Worm (Caenorhabditis elegans): ENCODE results near the gene Y58A7A.3.

Gene Y58A7A.3

DNA sequence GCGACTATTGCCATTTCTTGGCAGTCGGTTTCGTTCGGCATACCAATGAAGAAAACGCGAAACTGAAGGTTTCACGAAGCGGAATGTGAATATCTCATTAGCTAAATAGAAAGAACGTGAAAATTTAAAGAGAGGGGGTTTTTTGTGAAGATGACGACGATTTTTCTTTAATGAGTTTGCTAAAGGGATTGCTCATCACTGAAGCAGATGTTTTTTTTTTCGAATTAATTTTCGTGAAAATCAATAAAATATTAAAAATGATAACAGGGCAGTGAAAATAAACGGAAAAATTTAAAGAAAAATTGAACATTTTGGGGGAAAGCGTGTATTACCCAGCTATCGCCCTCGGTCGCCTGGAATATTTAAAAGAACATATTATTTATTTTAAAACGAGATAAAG is 27.1 kb upstream of the Y58A7A.3 start, which contains the start of gene srab-3:
Gene srab-3 (minus strand): TSS at position 101 of the 400 bp plus-strand sequence.
- TF ChIP-seq hlh-13 (GFP tag; optimal IDR thresholded peaks at IDR 0.05) (no peak), K02D7.2 (tag; optimal IDR thresholded peaks at IDR 0.05) (no peak), ceh-9 (tag; optimal IDR thresholded peaks at IDR 0.05) (no peak), tbx-2 (tag; optimal IDR thresholded peaks at IDR 0.05) (no peak), eyg-1 (tag; optimal IDR thresholded peaks at IDR 0.05) (no peak), ahr-1 (tag; optimal IDR thresholded peaks at IDR 0.05) (no peak), ref-2 (tag; optimal IDR thresholded peaks at IDR 0.05) (no peak), sox-4 (tag; optimal IDR thresholded peaks at IDR 0.05) (no peak), zip-5 (tag; optimal IDR thresholded peaks at IDR 0.05) (no peak), ceh-6 (GFP tag; optimal IDR thresholded peaks at IDR 0.05) (no peak), che-1 (tag; optimal IDR thresholded peaks at IDR 0.05) (no peak), pag-3 (tag; optimal IDR thresholded peaks at IDR 0.05; ENCODE audit: borderline replicate concordance) (no peak), madf-2 (tag; optimal IDR thresholded peaks at IDR 0.05) (no peak), C08G9.2 (tag; optimal IDR thresholded peaks at IDR 0.05) (no peak), pha-4 (tag; optimal IDR thresholded peaks at IDR 0.05) (no peak), dve-1 (tag; optimal IDR thresholded peaks at IDR 0.05) (no peak), fax-1 (tag; optimal IDR thresholded peaks at IDR 0.05) (no peak), Y22D7AL.16 (tag; optimal IDR thresholded peaks at IDR 0.05) (no peak), fkh-6 (tag; optimal IDR thresholded peaks at IDR 0.05) (no peak), pqm-1 (tag; optimal IDR thresholded peaks at IDR 0.05) (no peak)

DNA sequence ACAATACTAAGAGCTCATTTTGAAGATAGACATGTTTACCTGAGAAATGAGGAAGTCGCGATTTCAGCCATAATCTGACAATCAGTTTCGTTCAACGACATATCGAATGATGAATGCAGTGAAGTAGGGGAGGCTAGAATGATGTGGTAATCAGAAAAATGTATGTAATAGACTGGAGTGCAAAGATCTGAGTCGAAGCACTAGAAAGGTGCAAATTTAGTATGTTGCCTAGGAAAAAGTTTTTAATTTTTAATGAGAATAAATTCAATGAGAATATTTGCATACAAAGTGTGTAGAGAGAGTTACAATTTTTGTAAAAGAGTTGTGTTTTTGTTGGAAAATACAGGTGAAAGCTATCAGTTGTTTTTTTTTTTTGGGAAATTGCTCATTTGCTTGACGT is 24.2 kb upstream of the Y58A7A.3 start, which contains the start of gene srab-2:
Gene srab-2 (minus strand): TSS at position 101 of the 400 bp plus-strand sequence.
- TF ChIP-seq hlh-30 (tag; optimal IDR thresholded peaks at IDR 0.05; ENCODE audit: insufficient read depth) (no peak), elt-2 (tag; optimal IDR thresholded peaks at IDR 0.05) (no peak), sox-4 (tag; optimal IDR thresholded peaks at IDR 0.05) (no peak), ceh-2 (tag; optimal IDR thresholded peaks at IDR 0.05) (no peak), ceh-19 (GFP tag; optimal IDR thresholded peaks at IDR 0.05) (no peak), sdc-2 (tag; optimal IDR thresholded peaks at IDR 0.05) (no peak)

DNA sequence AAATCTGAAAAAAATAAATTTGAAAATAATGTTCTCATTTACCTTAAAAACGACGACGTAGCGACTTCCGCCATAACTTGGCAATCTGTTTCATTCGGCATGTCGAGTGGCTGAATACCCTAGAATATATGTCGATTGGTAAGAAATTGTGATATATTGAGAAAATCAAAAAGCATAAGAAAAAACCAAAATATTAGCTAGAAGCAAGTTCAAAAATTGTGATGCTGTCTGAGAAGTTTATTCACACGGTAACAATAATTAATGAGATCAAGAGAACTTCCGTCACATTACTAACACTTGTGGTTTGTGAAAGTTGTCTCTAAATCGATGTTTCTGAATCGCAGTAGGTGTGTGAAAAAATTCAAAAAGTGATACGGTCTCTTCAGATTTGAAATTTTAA is 21.3 kb upstream of the Y58A7A.3 start, which contains the start of gene srab-1:
Gene srab-1 (minus strand): TSS at position 101 of the 400 bp plus-strand sequence.
- no peak for TF ChIP-seq syd-9 (tag; optimal IDR thresholded peaks at IDR 0.05)
- no peak for TF ChIP-seq ceh-6 (GFP tag; optimal IDR thresholded peaks at IDR 0.05)
- TF ChIP-seq ceh-48 (tag; optimal IDR thresholded peaks at IDR 0.05), result no peak
- no peak for TF ChIP-seq ets-4 (tag; optimal IDR thresholded peaks at IDR 0.05)
- no peak for TF ChIP-seq F13H6.1 (tag; optimal IDR thresholded peaks at IDR 0.05)
- no peak for TF ChIP-seq C08G9.2 (tag; optimal IDR thresholded peaks at IDR 0.05)
- no peak for TF ChIP-seq eyg-1 (tag; optimal IDR thresholded peaks at IDR 0.05)
- TF ChIP-seq tbx-2 (tag; optimal IDR thresholded peaks at IDR 0.05), result no peak
- TF ChIP-seq nhr-232 (tag; optimal IDR thresholded peaks at IDR 0.05), result no peak
- no peak for TF ChIP-seq ceh-9 (tag; optimal IDR thresholded peaks at IDR 0.05)
- TF ChIP-seq elt-4 (tag; optimal IDR thresholded peaks at IDR 0.05), result no peak
- no peak for TF ChIP-seq pag-3 (tag; optimal IDR thresholded peaks at IDR 0.05; ENCODE audit: borderline replicate concordance)
- no peak for TF ChIP-seq madf-2 (tag; optimal IDR thresholded peaks at IDR 0.05)
- TF ChIP-seq ttx-3 (tag; optimal IDR thresholded peaks at IDR 0.05), result no peak
- TF ChIP-seq tbx-7 (tag; optimal IDR thresholded peaks at IDR 0.05), result no peak
- TF ChIP-seq ceh-30 (tag; optimal IDR thresholded peaks at IDR 0.05), result no peak

DNA sequence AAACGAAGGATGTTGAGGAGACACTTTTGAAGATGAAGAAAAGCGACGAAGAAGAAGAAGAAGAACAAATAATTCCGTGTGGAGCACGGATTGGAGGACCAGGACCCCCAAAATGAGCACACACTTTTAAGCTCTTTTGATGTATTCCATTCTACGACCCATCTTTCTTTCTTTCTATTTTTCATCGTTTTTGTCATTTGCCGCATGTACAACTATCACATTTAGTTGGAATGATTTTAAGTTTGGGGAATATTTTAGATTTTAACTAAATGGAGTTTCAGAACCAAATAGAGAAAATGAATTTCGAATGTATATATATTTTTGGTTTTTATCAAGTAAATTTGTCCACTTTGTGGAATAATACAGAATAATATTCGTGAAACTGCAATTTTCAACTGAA is 18.2 kb upstream of the Y58A7A.3 start, which contains the start of gene unc-46:
Gene unc-46 (minus strand): TSS at position 101 of the 400 bp plus-strand sequence.
- no peak for TF ChIP-seq hlh-8 (tag; optimal IDR thresholded peaks at IDR 0.05)
- no peak for TF ChIP-seq che-1 (tag; optimal IDR thresholded peaks at IDR 0.05)

DNA sequence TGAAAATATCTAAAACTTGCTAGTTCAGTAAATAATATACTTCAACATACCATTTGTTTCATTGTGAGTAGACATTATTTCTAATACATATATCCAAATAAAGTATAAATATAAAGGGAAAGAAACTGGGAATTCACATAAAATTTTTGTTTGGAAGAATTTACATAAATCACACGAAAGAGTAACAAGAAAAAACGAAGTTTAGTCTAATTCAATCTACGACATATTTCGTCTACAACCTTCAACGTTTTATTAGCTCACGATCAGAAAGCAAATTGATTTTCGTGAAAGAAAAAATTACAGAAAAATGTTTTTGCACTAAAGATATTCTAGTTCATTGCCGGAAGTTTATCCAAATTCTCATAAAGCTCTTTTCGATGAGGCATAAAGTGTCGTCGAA is 16.3 kb upstream of the Y58A7A.3 start, which contains the start of gene C04F5.2:
Gene C04F5.2 (minus strand): TSS at position 101 of the 400 bp plus-strand sequence.
- TF ChIP-seq syd-9 (tag; optimal IDR thresholded peaks at IDR 0.05) (no peak), C08G9.2 (tag; optimal IDR thresholded peaks at IDR 0.05) (no peak), ets-4 (tag; optimal IDR thresholded peaks at IDR 0.05) (no peak), ama-1 (optimal IDR thresholded peaks at IDR 0.05) (no peak), tbx-7 (tag; optimal IDR thresholded peaks at IDR 0.05) (no peak), mec-3 (tag; optimal IDR thresholded peaks at IDR 0.05; ENCODE audit: borderline replicate concordance) (no peak), lim-6 (tag; optimal IDR thresholded peaks at IDR 0.05) (no peak), che-1 (tag; optimal IDR thresholded peaks at IDR 0.05) (no peak)
